Worm (Caenorhabditis elegans) whole organism, late embryonic: ENCODE measurements around the gene clec-84.

Experiments
- C38D4.7 ChIP-seq: fragments of 200-800 bp; sonication (Bioruptor generic); optimal IDR thresholded peaks from 2 replicates; lab custom pipeline; 2018; ENCODE audit warnings: mild to moderate bottlenecking, missing genetic modification characterization, moderate library complexity, missing compliant biosample characterization
- ceh-24 ChIP-seq: sonication (generic microtip); optimal IDR thresholded peaks from 2 replicates; lab custom pipeline; 2016; ENCODE audit warnings: mild to moderate bottlenecking, missing genetic modification characterization, missing compliant biosample characterization
- ceh-6 ChIP-seq: fragments of 200-800 bp; sonication (Bioruptor generic); optimal IDR thresholded peaks from 2 replicates; lab custom pipeline; 2018; ENCODE audit warnings: mild to moderate bottlenecking, missing genetic modification characterization, missing compliant biosample characterization
- mec-3 ChIP-seq: sonication (generic microtip); optimal IDR thresholded peaks from 2 replicates; lab custom pipeline; 2016; ENCODE audit warnings: borderline replicate concordance, missing genetic modification characterization, missing compliant biosample characterization
- nhr-11 ChIP-seq: fragments of 150-350 bp; optimal IDR thresholded peaks from 2 replicates; lab custom pipeline; 2014; ENCODE audit warnings: missing biosample characterization, missing genetic modification characterization
- ttx-3 ChIP-seq: sonication (generic microtip); optimal IDR thresholded peaks from 2 replicates; lab custom pipeline; 2016; ENCODE audit warnings: missing genetic modification reagents, missing genetic modification characterization, missing compliant biosample characterization

DNA sequence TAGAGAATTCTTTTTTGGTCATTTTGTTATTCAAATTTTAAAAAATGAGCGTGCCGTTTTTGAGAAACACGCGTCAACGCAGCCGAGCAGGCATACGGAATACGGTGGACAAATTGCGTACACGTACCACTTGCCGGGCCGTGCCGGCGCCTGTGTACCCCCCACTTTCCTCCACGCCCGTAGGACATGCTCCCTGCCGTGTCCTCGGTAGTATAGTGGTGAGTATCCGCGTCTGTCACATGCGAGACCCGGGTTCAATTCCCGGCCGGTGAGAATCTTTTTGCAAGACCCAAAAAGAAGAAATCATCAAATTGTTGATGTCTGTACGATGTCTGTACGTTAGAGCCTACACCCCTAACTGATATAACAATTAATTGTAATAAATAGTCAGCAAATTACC lies 34.1 kb upstream of the clec-84 start:
- TF ChIP-seq C38D4.7 (GFP tag; lab: Kevin White, UChicago) = no peak
- TF ChIP-seq ttx-3 (tag; lab: Kevin White, UChicago) = no peak
- TF ChIP-seq mec-3 (tag; lab: Kevin White, UChicago) = no peak
- TF ChIP-seq nhr-11 = no peak
- no peak for TF ChIP-seq ceh-6
- TF ChIP-seq ceh-24 = no peak
